Worm (Caenorhabditis elegans) whole organism, L4 larva: ENCODE results near the gene F32F2.4.

ENCODE experiments used
- fkh-10 ChIP-seq: fragments of 150-350 bp; optimal IDR thresholded peaks from 2 replicates; lab custom pipeline; 2014; ENCODE audit warnings: missing biosample characterization, missing genetic modification reagents, missing genetic modification characterization
- spr-3 ChIP-seq: fragments of 200-800 bp; sonication (Bioruptor generic); optimal IDR thresholded peaks from 2 replicates; lab custom pipeline; 2018; ENCODE audit warnings: mild to moderate bottlenecking, missing genetic modification characterization, missing compliant biosample characterization

- TF ChIP-seq fkh-10 (GFP tag; lab: Kevin White, UChicago), result no peak
- no peak for TF ChIP-seq spr-3 (GFP tag; lab: Kevin White, UChicago)
Observed at ce11 chrV:13268032-13268431, 8.0 kb upstream of the F32F2.4 start.
